Fruit fly (Drosophila melanogaster): ENCODE measurements around the gene Kcmf1.

The Kcmf1 gene

DNA sequence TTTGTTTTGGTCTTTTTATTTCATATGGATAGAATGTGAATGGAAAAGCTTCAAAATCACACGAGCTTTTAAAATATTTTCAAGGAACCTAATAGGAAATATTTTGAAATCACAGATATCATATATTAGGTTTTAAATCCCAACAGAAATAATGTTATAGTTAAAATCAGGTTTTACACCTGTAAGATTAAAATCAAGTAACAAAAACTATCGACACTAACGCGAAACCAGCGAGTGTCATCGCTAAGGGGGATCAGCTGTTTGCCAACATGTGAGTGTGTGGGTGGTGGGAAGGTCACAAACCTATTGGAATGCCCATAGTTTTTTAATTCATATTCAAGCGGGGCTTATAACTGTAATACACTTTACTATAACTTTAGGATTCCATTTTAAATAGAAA lies 23.9 kb upstream of the Kcmf1 start, which contains the start of gene hyx (continued):
- TF ChIP-seq CG8089 (GFP tag; optimal IDR thresholded peaks at IDR 0.05), result no peak
- peak; percentile 29 for TF ChIP-seq caup (GFP tag; optimal IDR thresholded peaks at IDR 0.05; ENCODE audit: severe bottlenecking)
- no peak for TF ChIP-seq sqz (GFP tag; optimal IDR thresholded peaks at IDR 0.05)
- no peak for TF ChIP-seq CG11560 (tag; IDR thresholded peaks at IDR 0.05)
- no peak for TF ChIP-seq croc (GFP tag; conservative IDR thresholded peaks at IDR 0.05)
- no peak for TF ChIP-seq Hr51 (GFP tag; optimal IDR thresholded peaks at IDR 0.05)
- TF ChIP-seq CTCF (GFP tag; optimal IDR thresholded peaks at IDR 0.05), result no peak
- no peak for TF ChIP-seq CG43689 (GFP tag; IDR thresholded peaks at IDR 0.05)
- peak; percentile 95 for TF ChIP-seq ftz-f1 (GFP tag; optimal IDR thresholded peaks at IDR 0.05)
- no peak for TF ChIP-seq TFAM (GFP tag; optimal IDR thresholded peaks at IDR 0.05)
- peak; percentile 38 for TF ChIP-seq CG17385 (GFP tag; optimal IDR thresholded peaks at IDR 0.05)
- TF ChIP-seq gsb (GFP tag; IDR thresholded peaks at IDR 0.05), result no peak
- TF ChIP-seq Sin3A (optimal IDR thresholded peaks at IDR 0.05), result no peak
- no peak for TF ChIP-seq Optix (GFP tag; IDR thresholded peaks at IDR 0.05)
- peak; percentile 54 for TF ChIP-seq pzg (GFP tag; optimal IDR thresholded peaks at IDR 0.05)
- TF ChIP-seq maf-S (GFP tag; optimal IDR thresholded peaks at IDR 0.05), result peak; percentile 27
- TF ChIP-seq repo (GFP tag; optimal IDR thresholded peaks at IDR 0.05), result no peak
- TF ChIP-seq rib (GFP tag; IDR thresholded peaks at IDR 0.05), result no peak
- no peak for TF ChIP-seq crc (GFP tag; optimal IDR thresholded peaks at IDR 0.05)
- TF ChIP-seq pfk (GFP tag; optimal IDR thresholded peaks at IDR 0.05), result no peak
- TF ChIP-seq kah (GFP tag; optimal IDR thresholded peaks at IDR 0.05), result no peak
- no peak for TF ChIP-seq jing (GFP tag; optimal IDR thresholded peaks at IDR 0.05)
- TF ChIP-seq CG14441 (GFP tag; IDR thresholded peaks at IDR 0.05), result 0 out of 2 replicates have a peak, but pooled peaks have one; percentile 29
- TF ChIP-seq zfh2 (GFP tag; optimal IDR thresholded peaks at IDR 0.05), result peak; percentile 54
- TF ChIP-seq CG7786 (GFP tag; optimal IDR thresholded peaks at IDR 0.05), result no peak
- TF ChIP-seq hth (optimal IDR thresholded peaks at IDR 0.05), result no peak
- TF ChIP-seq Opbp (GFP tag; IDR thresholded peaks at IDR 0.05; ENCODE audit: partially characterized antibody), result peak; percentile 80; the same call in 2 of the 3 replicates
- TF ChIP-seq CG8765 (GFP tag; IDR thresholded peaks at IDR 0.05), result no peak
- no peak for TF ChIP-seq CG11696 (GFP tag; IDR thresholded peaks at IDR 0.05)
- no peak for TF ChIP-seq schlank (tag; optimal IDR thresholded peaks at IDR 0.05)
- TF ChIP-seq bsh (GFP tag; optimal IDR thresholded peaks at IDR 0.05), result peak in 1 of 2 experiments; percentile 34
- TF ChIP-seq CG18764 (GFP tag; optimal IDR thresholded peaks at IDR 0.05), result no peak
- no peak for TF ChIP-seq Jarid2 (GFP tag; optimal IDR thresholded peaks at IDR 0.05)
- peak; percentile 3 for TF ChIP-seq Blimp-1 (GFP tag; optimal IDR thresholded peaks at IDR 0.05)
- TF ChIP-seq CG3847 (GFP tag; IDR thresholded peaks at IDR 0.05), result peak; percentile 25; the same call in 1 of the 2 replicates
- TF ChIP-seq ase (GFP tag; IDR thresholded peaks at IDR 0.05), result 0 out of 3 replicates have a peak, but pooled peaks have one; percentile 23
- no peak for TF ChIP-seq CG4360 (GFP tag; IDR thresholded peaks at IDR 0.05)
- peak; percentile 61 for TF ChIP-seq CG12769 (tag; optimal IDR thresholded peaks at IDR 0.05)
- TF ChIP-seq Ets65A (GFP tag), result no peak
- TF ChIP-seq chm (GFP tag; IDR thresholded peaks at IDR 0.05), result 0 out of 2 replicates have a peak, but pooled peaks have one; percentile 18
- no peak for TF ChIP-seq CG11247 (GFP tag; IDR thresholded peaks at IDR 0.05)
- peak; percentile 3 for TF ChIP-seq trem (tag; optimal IDR thresholded peaks at IDR 0.05)
- peak; percentile 41 for TF ChIP-seq CG8388 (GFP tag; optimal IDR thresholded peaks at IDR 0.05)
- TF ChIP-seq bcd (GFP tag; optimal IDR thresholded peaks at IDR 0.05), result peak; percentile 43
- no peak for TF ChIP-seq Lpt (GFP tag; optimal IDR thresholded peaks at IDR 0.05)
- TF ChIP-seq jumu (GFP tag; optimal IDR thresholded peaks at IDR 0.05), result peak; percentile 19
- peak; percentile 70 for TF ChIP-seq chn (GFP tag; optimal IDR thresholded peaks at IDR 0.05)
- peak; percentile 17 for TF ChIP-seq Max (GFP tag; optimal IDR thresholded peaks at IDR 0.05)
- peak; percentile 20 for TF ChIP-seq ems (GFP tag; optimal IDR thresholded peaks at IDR 0.05)
- TF ChIP-seq CG1602 (GFP tag; optimal IDR thresholded peaks at IDR 0.05), result no peak
- no peak for TF ChIP-seq CG10462 (GFP tag; optimal IDR thresholded peaks at IDR 0.05)
- TF ChIP-seq Mes4 (GFP tag; optimal IDR thresholded peaks at IDR 0.05), result no peak
- TF ChIP-seq br (optimal IDR thresholded peaks at IDR 0.05), result no peak
- no peak for TF ChIP-seq cad (GFP tag; optimal IDR thresholded peaks at IDR 0.05)
